Worm (Caenorhabditis elegans): ENCODE results near the gene C25H3.14.

- TF ChIP-seq aly-2 (tag; optimal IDR thresholded peaks at IDR 0.05) (no peak), zag-1 (tag; optimal IDR thresholded peaks at IDR 0.05) (peak; percentile 70), efl-1 (optimal IDR thresholded peaks at IDR 0.05) (peak; percentile 15 to 37), efl-1 (GFP tag; optimal IDR thresholded peaks at IDR 0.05 in 1 of 2) (no peak)
Observed at ce11 chrII:5725094-5725493, 30.2 kb downstream of the C25H3.14 start.

All from whole organism, L1 larva.